Fruit fly (Drosophila melanogaster) whole organism, adult: Measurements from ENCODE around the gene Ddrgk1.
A peak's percentile ranks its signal among the peaks of the same experiment; 100 is the strongest.

Experiments
- CG5204 ChIP-seq: fragments of 200-800 bp; sonication (Bioruptor generic); optimal IDR thresholded peaks from 2 replicates; lab custom pipeline; 2016; ENCODE audit warnings: missing biosample characterization, missing genetic modification characterization
- CG7101 ChIP-seq: fragments of 200-800 bp; sonication (Bioruptor generic); optimal IDR thresholded peaks from 2 replicates; lab custom pipeline; 2018; ENCODE audit warnings: missing biosample characterization, mild to moderate bottlenecking, missing genetic modification characterization, moderate library complexity
- Mnt ChIP-seq: fragments of 200-800 bp; sonication (Bioruptor generic); optimal IDR thresholded peaks from 2 replicates; lab custom pipeline; 2016; ENCODE audit warnings: missing biosample characterization, mild to moderate bottlenecking, missing genetic modification characterization
- cic ChIP-seq: fragments of 200-800 bp; sonication (Bioruptor generic); optimal IDR thresholded peaks from 2 replicates; lab custom pipeline; 2017; ENCODE audit warnings: missing biosample characterization, mild to moderate bottlenecking, missing genetic modification characterization, moderate library complexity
- cnc ChIP-seq, 2 experiments: fragments of >200 bp; optimal IDR thresholded peaks; 2 replicates each; lab custom pipeline; 2017
- kay ChIP-seq: fragments of 200-800 bp; sonication (Bioruptor generic); peaks from one replicate; lab custom pipeline; 2016; ENCODE audit warnings: missing biosample characterization, missing genetic modification characterization, borderline replicate concordance
- ovo ChIP-seq: fragments of 200-800 bp; sonication (Bioruptor generic); optimal IDR thresholded peaks from 2 replicates; lab custom pipeline; 2016; ENCODE audit warnings: missing biosample characterization, missing genetic modification characterization
- pad ChIP-seq: fragments of 200-800 bp; sonication (Bioruptor generic); optimal IDR thresholded peaks from 3 replicates; lab custom pipeline; 2017; ENCODE audit warnings: missing biosample characterization, missing genetic modification characterization, mild to moderate bottlenecking, moderate library complexity, missing genetic modification reagents
- tj ChIP-seq: fragments of 200-800 bp; sonication (Bioruptor generic); optimal IDR thresholded peaks from 3 replicates; lab custom pipeline; 2017; ENCODE audit warnings: missing biosample characterization, mild to moderate bottlenecking, missing genetic modification characterization, moderate library complexity
- toe ChIP-seq: fragments of 200-800 bp; sonication (Bioruptor generic); optimal IDR thresholded peaks from 2 replicates; lab custom pipeline; 2016; ENCODE audit warnings: missing biosample characterization, missing genetic modification characterization

DNA sequence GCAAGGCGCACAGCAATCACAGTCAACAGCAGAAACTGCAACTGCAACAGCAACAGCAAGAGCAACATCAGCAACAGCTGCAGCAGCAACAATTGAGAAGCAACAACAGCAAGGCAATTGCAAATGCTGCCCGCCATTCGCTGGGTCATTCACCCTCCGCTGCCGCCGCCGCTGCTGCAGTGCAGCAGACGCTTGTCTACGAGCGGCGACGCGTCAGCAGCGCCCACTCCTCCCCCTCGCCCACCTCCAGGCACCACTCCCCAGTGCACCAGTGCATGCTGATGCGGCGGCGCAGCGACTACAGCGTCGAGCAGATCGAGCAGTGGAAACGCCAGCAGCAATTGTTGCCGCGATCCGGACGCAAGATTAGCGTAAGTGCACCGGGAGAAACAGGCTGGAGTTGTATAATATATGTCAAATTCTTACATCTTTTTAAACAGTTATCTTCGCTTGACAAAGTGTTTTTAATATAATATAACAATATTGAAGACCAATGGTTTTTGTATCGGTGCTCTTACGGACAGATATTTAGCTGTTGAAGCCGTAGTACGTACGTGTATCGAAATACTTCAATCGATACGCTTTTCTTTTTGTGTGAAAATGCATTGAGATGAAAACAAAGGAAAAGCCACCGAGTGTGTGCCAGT lies 9.1 kb upstream of the Ddrgk1 start:
- TF ChIP-seq tj (peak; percentile 5), kay (GFP tag; lab: Kevin White, UChicago) (no peak), toe (GFP tag; lab: Kevin White, UChicago) (no peak), ovo (GFP tag; lab: Kevin White, UChicago) (no peak), CG7101 (no peak), pad (no peak), cic (no peak), cnc (optimal IDR thresholded peaks at IDR 0.05; lab: Kevin White, UChicago) (no peak), Mnt (GFP tag; lab: Kevin White, UChicago) (no peak), CG5204 (no peak)
